Fruit fly (Drosophila melanogaster) whole organism, adult: Measurements from ENCODE around the gene beta-Spec.

Experiments used
- CG11617 ChIP-seq: fragments of 200-800 bp; sonication (Bioruptor generic); optimal IDR thresholded peaks from 2 replicates; lab custom pipeline; 2017; ENCODE audit warnings: mild to moderate bottlenecking, missing biosample characterization, missing genetic modification reagents, missing genetic modification characterization
- CG12768 ChIP-seq: fragments of 200-800 bp; sonication (Bioruptor generic); optimal IDR thresholded peaks from 2 replicates; lab custom pipeline; 2017; ENCODE audit warnings: missing biosample characterization, missing genetic modification characterization, mild to moderate bottlenecking, moderate library complexity, missing genetic modification reagents
- CG14711 ChIP-seq: fragments of 200-800 bp; sonication (Bioruptor generic); optimal IDR thresholded peaks from 2 replicates; lab custom pipeline; 2018; ENCODE audit warnings: missing biosample characterization, mild to moderate bottlenecking, missing genetic modification characterization, moderate library complexity
- CG1620 ChIP-seq: fragments of 200-800 bp; sonication (Bioruptor generic); optimal IDR thresholded peaks from 2 replicates; lab custom pipeline; 2016; ENCODE audit warnings: missing biosample characterization, missing genetic modification characterization
- CG33017 ChIP-seq: fragments of 200-800 bp; sonication (Bioruptor generic); optimal IDR thresholded peaks from 2 replicates; lab custom pipeline; 2018; ENCODE audit warnings: missing biosample characterization, mild to moderate bottlenecking, missing genetic modification characterization, moderate library complexity
- CG5204 ChIP-seq: fragments of 200-800 bp; sonication (Bioruptor generic); optimal IDR thresholded peaks from 2 replicates; lab custom pipeline; 2016; ENCODE audit warnings: missing biosample characterization, missing genetic modification characterization
- CG7045 ChIP-seq: fragments of 200-800 bp; sonication (Bioruptor generic); optimal IDR thresholded peaks from 2 replicates; lab custom pipeline; 2017; ENCODE audit warnings: missing biosample characterization, mild to moderate bottlenecking, missing genetic modification characterization
- CG7101 ChIP-seq: fragments of 200-800 bp; sonication (Bioruptor generic); optimal IDR thresholded peaks from 2 replicates; lab custom pipeline; 2018; ENCODE audit warnings: missing biosample characterization, mild to moderate bottlenecking, missing genetic modification characterization, moderate library complexity
- Clk ChIP-seq: fragments of 200-800 bp; sonication (Bioruptor generic); optimal IDR thresholded peaks from 2 replicates; lab custom pipeline; 2017; ENCODE audit warnings: missing biosample characterization, missing genetic modification characterization
- Crg-1 ChIP-seq: fragments of 200-800 bp; sonication (Bioruptor generic); optimal IDR thresholded peaks from 2 replicates; lab custom pipeline; 2016; ENCODE audit warnings: missing biosample characterization, missing genetic modification characterization
- Hr96 ChIP-seq: fragments of 200-800 bp; sonication (Bioruptor generic); optimal IDR thresholded peaks from 2 replicates; lab custom pipeline; 2016; ENCODE audit warnings: missing biosample characterization, missing genetic modification characterization
- Mnt ChIP-seq: fragments of 200-800 bp; sonication (Bioruptor generic); optimal IDR thresholded peaks from 2 replicates; lab custom pipeline; 2016; ENCODE audit warnings: missing biosample characterization, mild to moderate bottlenecking, missing genetic modification characterization
- bab1 ChIP-seq: fragments of 200-800 bp; sonication (Bioruptor generic); optimal IDR thresholded peaks from 3 replicates; lab custom pipeline; 2019; ENCODE audit warnings: missing biosample characterization, mild to moderate bottlenecking, missing genetic modification characterization, moderate library complexity
- cic ChIP-seq: fragments of 200-800 bp; sonication (Bioruptor generic); optimal IDR thresholded peaks from 2 replicates; lab custom pipeline; 2017; ENCODE audit warnings: missing biosample characterization, mild to moderate bottlenecking, missing genetic modification characterization, moderate library complexity
- cnc ChIP-seq, 2 experiments: fragments of >200 bp; optimal IDR thresholded peaks; 2 replicates each; lab custom pipeline; 2017
- kay ChIP-seq: fragments of 200-800 bp; sonication (Bioruptor generic); peaks from one replicate; lab custom pipeline; 2016; ENCODE audit warnings: missing biosample characterization, missing genetic modification characterization, borderline replicate concordance
- ovo ChIP-seq: fragments of 200-800 bp; sonication (Bioruptor generic); optimal IDR thresholded peaks from 2 replicates; lab custom pipeline; 2016; ENCODE audit warnings: missing biosample characterization, missing genetic modification characterization
- pad ChIP-seq: fragments of 200-800 bp; sonication (Bioruptor generic); optimal IDR thresholded peaks from 3 replicates; lab custom pipeline; 2017; ENCODE audit warnings: missing biosample characterization, missing genetic modification characterization, mild to moderate bottlenecking, moderate library complexity, missing genetic modification reagents
- tj ChIP-seq: fragments of 200-800 bp; sonication (Bioruptor generic); optimal IDR thresholded peaks from 3 replicates; lab custom pipeline; 2017; ENCODE audit warnings: missing biosample characterization, mild to moderate bottlenecking, missing genetic modification characterization, moderate library complexity
- toe ChIP-seq: fragments of 200-800 bp; sonication (Bioruptor generic); optimal IDR thresholded peaks from 2 replicates; lab custom pipeline; 2016; ENCODE audit warnings: missing biosample characterization, missing genetic modification characterization

The beta-Spec gene

DNA sequence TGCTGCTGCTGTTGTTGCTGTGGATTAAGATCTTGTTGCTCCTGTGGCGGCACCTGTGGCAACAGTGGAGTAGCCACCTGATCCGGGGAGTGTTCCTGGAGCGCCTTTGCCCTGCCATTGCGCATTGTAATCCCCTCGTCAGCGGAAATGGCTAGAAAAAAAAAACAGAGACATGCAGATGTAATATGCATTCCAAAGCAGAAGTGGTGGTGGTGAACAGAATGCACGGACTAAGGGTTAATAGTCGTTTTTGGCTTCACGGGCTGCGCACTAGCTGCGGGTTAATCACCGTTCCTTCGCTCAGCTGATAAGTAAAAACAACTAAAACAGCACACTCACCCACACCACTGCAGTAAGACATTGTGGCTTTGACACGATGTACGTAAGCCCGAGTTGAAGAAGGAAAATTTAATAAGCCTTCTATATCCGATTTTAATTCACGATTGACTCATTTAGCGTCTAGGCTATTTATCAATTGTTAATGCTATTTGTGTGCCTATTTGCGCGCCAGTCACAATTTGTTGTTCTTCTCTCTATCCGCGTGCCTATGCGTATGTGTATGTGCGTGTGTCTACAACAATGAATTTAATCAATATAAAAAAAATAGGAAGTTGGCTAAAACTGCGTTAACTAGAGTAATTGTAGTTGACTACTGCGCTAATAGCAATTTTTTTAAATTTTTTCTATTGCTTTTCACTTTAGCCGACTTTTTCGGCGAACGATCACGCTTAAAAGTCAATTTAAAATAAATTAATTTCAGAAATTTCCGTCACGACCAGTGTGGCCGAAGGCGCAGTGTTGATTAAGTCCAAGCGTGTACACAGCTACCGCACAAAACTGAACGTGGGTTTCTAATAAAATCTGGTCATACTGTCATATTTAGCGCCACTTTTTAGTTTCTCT lies 29.8 kb upstream of the beta-Spec start, which contains the start of gene stas:
stas (minus strand) TSS at position 806 of the 903 bp plus-strand sequence.
- peak; percentile 79 for TF ChIP-seq tj
- TF ChIP-seq Hr96 (GFP tag; lab: Kevin White, UChicago) = no peak
- TF ChIP-seq Mnt = peak; percentile 81
- TF ChIP-seq CG12768 (GFP tag; lab: Kevin White, UChicago) = peak; percentile 7
- TF ChIP-seq CG7101 (tag; lab: Kevin White, UChicago) = peak; percentile 33
- no peak for TF ChIP-seq kay (GFP tag; lab: Kevin White, UChicago)
- peak; percentile 67 for TF ChIP-seq bab1 (GFP tag; lab: Kevin White, UChicago)
- no peak for TF ChIP-seq cnc (optimal IDR thresholded peaks at IDR 0.05; lab: Kevin White, UChicago)
- TF ChIP-seq CG5204 (GFP tag; lab: Kevin White, UChicago) = no peak
- TF ChIP-seq CG1620 = peak; percentile 46
- no peak for TF ChIP-seq cic (GFP tag; lab: Kevin White, UChicago)
- no peak for TF ChIP-seq toe (GFP tag; lab: Kevin White, UChicago)
- TF ChIP-seq pad (GFP tag; lab: Kevin White, UChicago) = no peak
- TF ChIP-seq CG33017 (tag; lab: Kevin White, UChicago) = peak; percentile 21
- TF ChIP-seq Clk (GFP tag; lab: Kevin White, UChicago) = no peak
- peak; percentile 48 for TF ChIP-seq ovo (GFP tag; lab: Kevin White, UChicago)
- TF ChIP-seq Crg-1 (GFP tag; lab: Kevin White, UChicago) = peak; percentile 31
- TF ChIP-seq CG7045 = no peak
- no peak for TF ChIP-seq CG11617
- no peak for TF ChIP-seq CG14711 (tag; lab: Kevin White, UChicago)

dm6 chrX:17629317-17629716 lies 27.9 kb upstream of the beta-Spec start, which contains the start of gene CG8326:
Gene CG8326, minus strand, starts transcription at chrX:17629492.
- TF ChIP-seq bab1 (GFP tag; lab: Kevin White, UChicago) (peak; percentile 9), Mnt (peak; percentile 10), CG33017 (tag; lab: Kevin White, UChicago) (no peak)

dm6 chrX:17631996-17632612 lies 25.1 kb upstream of the beta-Spec start, which contains the start of the genes corolla and ND-24:
Gene corolla, minus strand, starts transcription at chrX:17632047.
Gene ND-24, plus strand, starts transcription at chrX:17632089.
- no peak for TF ChIP-seq Hr96 (GFP tag; lab: Kevin White, UChicago)
- peak; percentile 84 for TF ChIP-seq CG11617
- TF ChIP-seq pad (GFP tag; lab: Kevin White, UChicago) = peak; percentile 61
- peak; percentile 81 for TF ChIP-seq Crg-1 (GFP tag; lab: Kevin White, UChicago)
- no peak for TF ChIP-seq cnc (optimal IDR thresholded peaks at IDR 0.05; lab: Kevin White, UChicago)
- TF ChIP-seq CG12768 (GFP tag; lab: Kevin White, UChicago) = peak; percentile 56
- TF ChIP-seq cic (GFP tag; lab: Kevin White, UChicago) = peak; percentile 10
- peak; percentile 91 for TF ChIP-seq CG1620
- TF ChIP-seq CG14711 (tag; lab: Kevin White, UChicago) = peak; percentile 81
- TF ChIP-seq CG5204 (GFP tag; lab: Kevin White, UChicago) = no peak
- TF ChIP-seq kay (GFP tag; lab: Kevin White, UChicago) = no peak
- no peak for TF ChIP-seq toe (GFP tag; lab: Kevin White, UChicago)
- peak; percentile 92 for TF ChIP-seq bab1 (GFP tag; lab: Kevin White, UChicago)
- TF ChIP-seq Mnt = peak; percentile 86
- TF ChIP-seq Clk (GFP tag; lab: Kevin White, UChicago) = peak; percentile 41
- peak; percentile 70 for TF ChIP-seq ovo (GFP tag; lab: Kevin White, UChicago)
- TF ChIP-seq CG7045 = peak; percentile 19
- peak; percentile 74 for TF ChIP-seq CG33017 (tag; lab: Kevin White, UChicago)
- TF ChIP-seq tj = peak; percentile 58
- peak; percentile 88 for TF ChIP-seq CG7101 (tag; lab: Kevin White, UChicago)

dm6 chrX:17636001-17636400 lies 21.2 kb upstream of the beta-Spec start, which contains the start of the genes CG8289 and CG5800:
Gene CG8289, minus strand, starts transcription at chrX:17636044.
Gene CG5800, plus strand, starts transcription at chrX:17636281.
- no peak for TF ChIP-seq Hr96 (GFP tag; lab: Kevin White, UChicago)
- no peak for TF ChIP-seq cnc (optimal IDR thresholded peaks at IDR 0.05; lab: Kevin White, UChicago)
- no peak for TF ChIP-seq CG5204 (GFP tag; lab: Kevin White, UChicago)
- no peak for TF ChIP-seq Clk (GFP tag; lab: Kevin White, UChicago)
- no peak for TF ChIP-seq CG12768 (GFP tag; lab: Kevin White, UChicago)
- peak; percentile 57 for TF ChIP-seq CG14711 (tag; lab: Kevin White, UChicago)
- no peak for TF ChIP-seq CG1620
- TF ChIP-seq toe (GFP tag; lab: Kevin White, UChicago) = no peak
- TF ChIP-seq CG33017 (tag; lab: Kevin White, UChicago) = peak; percentile 45
- TF ChIP-seq pad (GFP tag; lab: Kevin White, UChicago) = no peak
- TF ChIP-seq tj = peak; percentile 23
- peak; percentile 93 for TF ChIP-seq Mnt
- TF ChIP-seq CG7045 = no peak
- TF ChIP-seq CG11617 = peak; percentile 6
- no peak for TF ChIP-seq Crg-1 (GFP tag; lab: Kevin White, UChicago)
- no peak for TF ChIP-seq kay (GFP tag; lab: Kevin White, UChicago)
- no peak for TF ChIP-seq ovo (GFP tag; lab: Kevin White, UChicago)
- peak; percentile 39 for TF ChIP-seq CG7101 (tag; lab: Kevin White, UChicago)
- no peak for TF ChIP-seq cic (GFP tag; lab: Kevin White, UChicago)
- TF ChIP-seq bab1 (GFP tag; lab: Kevin White, UChicago) = peak; percentile 62

DNA sequence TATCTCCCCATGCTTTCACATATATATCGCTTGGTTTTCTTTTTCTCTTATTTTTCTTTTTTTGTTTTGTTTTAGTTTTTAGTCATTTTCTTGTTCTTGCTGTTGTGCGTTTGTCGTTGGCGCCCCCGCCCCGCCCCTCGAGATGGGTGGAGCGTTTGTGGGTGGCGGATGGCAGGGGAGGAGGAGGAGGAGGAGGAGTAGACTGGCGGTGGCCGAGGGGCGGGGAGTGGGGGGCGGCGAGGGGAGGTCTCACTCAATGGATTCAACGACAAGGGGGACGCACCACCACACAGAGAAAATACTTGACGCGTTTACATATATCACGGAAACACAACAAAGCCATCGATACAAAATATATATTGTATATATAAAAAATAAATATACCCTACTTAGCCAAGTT lies 16.3 kb upstream of the beta-Spec start:
- TF ChIP-seq Crg-1 (GFP tag; lab: Kevin White, UChicago) (no peak), Clk (GFP tag; lab: Kevin White, UChicago) (no peak)
